Fruit fly (Drosophila melanogaster): ENCODE measurements around the gene Ref1.

Gene Ref1

DNA sequence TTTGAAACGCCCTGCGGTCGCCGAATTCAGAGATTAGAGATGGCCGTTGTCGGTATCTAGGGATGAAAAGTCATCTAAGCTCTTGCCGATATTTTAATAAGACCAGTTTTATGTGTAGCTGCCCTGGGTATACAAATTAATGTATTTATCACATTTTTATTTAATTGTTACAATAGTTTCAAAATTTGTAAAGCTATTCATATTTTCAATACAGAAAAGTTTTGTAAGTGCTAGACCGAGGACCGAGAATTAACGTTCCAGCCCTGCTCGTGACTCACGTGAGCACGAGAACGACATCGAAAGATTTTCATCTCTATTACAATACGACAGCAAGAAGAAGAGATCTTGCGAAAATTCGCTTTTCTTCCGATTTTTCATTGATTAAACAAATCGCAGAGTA lies 13.1 kb downstream of the Ref1 start, which contains the start of the genes CG1105 and CG1965 (continued):
- TF ChIP-seq CG10959 (GFP tag; IDR thresholded peaks at IDR 0.05) (peak; percentile 87), twi (tag; optimal IDR thresholded peaks at IDR 0.05) (peak; percentile 84), CG4404 (GFP tag; IDR thresholded peaks at IDR 0.05) (peak; percentile 97), Fer3 (tag; optimal IDR thresholded peaks at IDR 0.05) (peak; percentile 91), CG9797 (GFP tag; optimal IDR thresholded peaks at IDR 0.05) (peak; percentile 94), stwl (tag; optimal IDR thresholded peaks at IDR 0.05) (peak; percentile 82), D19B (GFP tag; optimal IDR thresholded peaks at IDR 0.05) (peak; percentile 66), yki (optimal IDR thresholded peaks at IDR 0.05) (no peak), CG16863 (GFP tag; optimal IDR thresholded peaks at IDR 0.05) (peak; percentile 88), CG7745 (tag; optimal IDR thresholded peaks at IDR 0.05) (peak; percentile 33), CG5180 (GFP tag; optimal IDR thresholded peaks at IDR 0.05) (no peak), CTCF (GFP tag; optimal IDR thresholded peaks at IDR 0.05) (peak; percentile 67), CG4617 (GFP tag; optimal IDR thresholded peaks at IDR 0.05; ENCODE audit: borderline replicate concordance) (peak; percentile 97), run (tag; optimal IDR thresholded peaks at IDR 0.05) (peak; percentile 82), BtbVII (GFP tag; optimal IDR thresholded peaks at IDR 0.05) (peak; percentile 64), CG2875 (GFP tag; optimal IDR thresholded peaks at IDR 0.05) (peak; percentile 57), CG5953 (GFP tag; IDR thresholded peaks at IDR 0.05) (peak; percentile 84), Kr (GFP tag; optimal IDR thresholded peaks at IDR 0.05) (no peak), D19A (tag; optimal IDR thresholded peaks at IDR 0.05) (peak; percentile 73), tgo (GFP tag; IDR thresholded peaks at IDR 0.05) (peak; percentile 93), psq (GFP tag; optimal IDR thresholded peaks at IDR 0.05) (peak; percentile 78), YL-1 (GFP tag; optimal IDR thresholded peaks at IDR 0.05) (peak; percentile 86), Tbp (GFP tag; optimal IDR thresholded peaks at IDR 0.05) (no peak), da (GFP tag; optimal IDR thresholded peaks at IDR 0.05) (peak; percentile 84), Stat92E (GFP tag; optimal IDR thresholded peaks at IDR 0.05) (peak in 1 of 3 experiments; percentile 83), CG11696 (GFP tag; IDR thresholded peaks at IDR 0.05) (no peak), wek (GFP tag; optimal IDR thresholded peaks at IDR 0.05) (peak; percentile 45), slbo (GFP tag; IDR thresholded peaks at IDR 0.05) (peak; percentile 97), scrt (GFP tag; optimal IDR thresholded peaks at IDR 0.05) (peak; percentile 77), ci (GFP tag; IDR thresholded peaks at IDR 0.05) (peak; percentile 94), CG30403 (GFP tag; optimal IDR thresholded peaks at IDR 0.05) (peak; percentile 98), gt (GFP tag; IDR thresholded peaks at IDR 0.05) (peak; percentile 87), CG6654 (GFP tag; optimal IDR thresholded peaks at IDR 0.05) (peak; percentile 63), sna (GFP tag; IDR thresholded peaks at IDR 0.05; ENCODE audit: partially characterized antibody) (peak; percentile 100), Ravus (GFP tag; IDR thresholded peaks at IDR 0.05) (peak; percentile 80), Nf-YA (GFP tag; IDR thresholded peaks at IDR 0.05) (peak; percentile 77), rib (GFP tag; IDR thresholded peaks at IDR 0.05) (peak; percentile 92), sc (optimal IDR thresholded peaks at IDR 0.05) (no peak), sc (GFP tag; optimal IDR thresholded peaks at IDR 0.05) (peak; percentile 68), Atf6 (GFP tag; IDR thresholded peaks at IDR 0.05) (peak; percentile 90), Deaf1 (tag; optimal IDR thresholded peaks at IDR 0.05) (peak; percentile 75), HLHmδ (GFP tag; optimal IDR thresholded peaks at IDR 0.05) (no peak), CG14667 (GFP tag; IDR thresholded peaks at IDR 0.05) (peak; percentile 93), CG3163 (GFP tag; optimal IDR thresholded peaks at IDR 0.05) (peak; percentile 76), ash1 (GFP tag; optimal IDR thresholded peaks at IDR 0.05) (peak; percentile 45), Xrp1 (GFP tag; IDR thresholded peaks at IDR 0.05) (peak; percentile 94), danr (GFP tag; IDR thresholded peaks at IDR 0.05) (peak; percentile 79; the same call in 1 of the 2 replicates), CG30431 (GFP tag; optimal IDR thresholded peaks at IDR 0.05) (peak; percentile 83), bsh (GFP tag; optimal IDR thresholded peaks at IDR 0.05) (peak in 1 of 2 experiments; percentile 91), BEAF-32 (GFP tag; optimal IDR thresholded peaks at IDR 0.05) (peak; percentile 100), usp (GFP tag; optimal IDR thresholded peaks at IDR 0.05) (no peak), stc (GFP tag; IDR thresholded peaks at IDR 0.05) (peak; percentile 83), hth (optimal IDR thresholded peaks at IDR 0.05) (no peak)

Measured in whole organism, embryonic.